Worm (Caenorhabditis elegans) whole organism, young adult: ENCODE data around the gene fbxa-36.

ENCODE experiments used
- dpff-1 ChIP-seq: sonication (generic microtip); optimal IDR thresholded peaks from 2 replicates; lab custom pipeline; 2017; ENCODE audit warnings: mild to moderate bottlenecking, missing genetic modification characterization, missing compliant biosample characterization
- hmg-20 ChIP-seq: fragments of 200-800 bp; sonication (Bioruptor generic); IDR thresholded peaks from 2 replicates; pipeline ENCODE4 v1.3.6; 2022; ENCODE audit warnings: missing genetic modification reagents, missing genetic modification characterization, missing compliant biosample characterization
- mcd-1 ChIP-seq: fragments of 200-800 bp; sonication (Bioruptor generic); IDR thresholded peaks from 2 replicates; pipeline ENCODE4 v1.3.6; 2022; ENCODE audit warnings: missing genetic modification reagents, missing genetic modification characterization, missing compliant biosample characterization
- pha-4 ChIP-seq: fragments of 150-350 bp; sonication (generic microtip); optimal IDR thresholded peaks from 2 replicates; lab custom pipeline; 2014; ENCODE audit warnings: missing biosample characterization, missing genetic modification reagents, missing genetic modification characterization
- sea-2 ChIP-seq: fragments of 200-800 bp; sonication (Bioruptor generic); IDR thresholded peaks from 2 replicates; pipeline ENCODE4 v1.3.6; 2022; ENCODE audit warnings: missing genetic modification characterization, missing compliant biosample characterization
- ztf-28 ChIP-seq: fragments of 200-800 bp; sonication (Bioruptor generic); IDR thresholded peaks from 2 replicates; pipeline ENCODE4 v1.3.6; 2022; ENCODE audit warnings: missing genetic modification reagents, missing genetic modification characterization, missing compliant biosample characterization

- TF ChIP-seq pha-4 (no peak), dpff-1 (no peak), hmg-20 (GFP tag; lab: Robert Waterston, UW) (no peak), sea-2 (GFP tag; lab: Robert Waterston, UW) (no peak), ztf-28 (GFP tag; lab: Robert Waterston, UW) (no peak), mcd-1 (GFP tag; lab: Robert Waterston, UW) (no peak)
Observed at ce11 chrIII:1273655-1274328, 19.2 kb downstream of the fbxa-36 start, which contains the start of gene fbxa-29.
